Worm (Caenorhabditis elegans) whole organism, L1 larva: ENCODE measurements around the gene golg-4.

Experiments used
- C04F5.9 ChIP-seq: sonication (generic microtip); optimal IDR thresholded peaks from 2 replicates; lab custom pipeline; 2016; ENCODE audit warnings: missing genetic modification characterization, missing compliant biosample characterization
- C16A3.4 ChIP-seq: fragments of 150-350 bp; optimal IDR thresholded peaks from 2 replicates; lab custom pipeline; 2014; ENCODE audit warnings: missing biosample characterization, missing genetic modification characterization
- Y116A8C.19 ChIP-seq: sonication (generic microtip); optimal IDR thresholded peaks from 2 replicates; lab custom pipeline; 2016; ENCODE audit warnings: missing compliant biosample characterization, missing genetic modification characterization, borderline replicate concordance
- aha-1 ChIP-seq: fragments of 150-350 bp; optimal IDR thresholded peaks from 2 replicates; lab custom pipeline; 2014; ENCODE audit warnings: missing biosample characterization, missing genetic modification characterization
- ama-1 ChIP-seq: fragments of 150-350 bp; optimal IDR thresholded peaks from 2 replicates; lab custom pipeline; 2014
- blmp-1 ChIP-seq: fragments of 150-350 bp; optimal IDR thresholded peaks from 2 replicates; lab custom pipeline; 2014; ENCODE audit warnings: missing biosample characterization, missing genetic modification characterization
- ceh-8 ChIP-seq: fragments of 200-800 bp; sonication (Bioruptor generic); optimal IDR thresholded peaks from 2 replicates; lab custom pipeline; 2018; ENCODE audit warnings: mild to moderate bottlenecking, missing genetic modification characterization, moderate library complexity, missing compliant biosample characterization
- ceh-82 ChIP-seq, 3 experiments: fragments of 150-350 bp in 1 of 3; sonication (generic microtip) in 2 of 3; optimal IDR thresholded peaks; 2 replicates each; lab custom pipeline; 2014 to 2017; ENCODE audit warnings: missing biosample characterization in 3 of 3, missing genetic modification characterization in 3 of 3
- ceh-88 ChIP-seq: fragments of 200-800 bp; sonication (Bioruptor generic); IDR thresholded peaks from 2 replicates; pipeline ENCODE4 v1.3.6; 2022; ENCODE audit warnings: missing genetic modification characterization, missing compliant biosample characterization
- efl-1 ChIP-seq, 4 experiments: fragments of 150-350 bp; optimal IDR thresholded peaks in 3 of 4; peaks in 1 of 4; 1 replicate in 1 of 4; 2 replicates in 3 of 4; lab custom pipeline; 2014; ENCODE audit warnings: missing biosample characterization in 2 of 4, missing genetic modification characterization in 2 of 4, missing genetic modification reagents in 2 of 4
- elt-3 ChIP-seq, 6 experiments: fragments of 150-350 bp in 1 of 6; sonication (generic microtip); optimal IDR thresholded peaks; 2 replicates each; lab custom pipeline; 2017 to 2018; ENCODE audit warnings: missing biosample characterization in 6 of 6, missing genetic modification characterization in 6 of 6, inconsistent platforms in 1 of 6
- ets-5 ChIP-seq: fragments of 200-800 bp; sonication (Bioruptor generic); IDR thresholded peaks from 2 replicates; pipeline ENCODE4 v1.3.6; 2022; ENCODE audit warnings: missing genetic modification characterization, missing compliant biosample characterization
- fkh-4 ChIP-seq: sonication (generic microtip); optimal IDR thresholded peaks from 2 replicates; lab custom pipeline; 2016; ENCODE audit warnings: missing compliant biosample characterization, missing genetic modification characterization, borderline replicate concordance
- fkh-8 ChIP-seq: sonication (generic microtip); optimal IDR thresholded peaks from 2 replicates; lab custom pipeline; 2016; ENCODE audit warnings: mild to moderate bottlenecking, missing genetic modification characterization, missing compliant biosample characterization
- fos-1 ChIP-seq: fragments of 150-350 bp; optimal IDR thresholded peaks from 2 replicates; lab custom pipeline; 2014; ENCODE audit warnings: missing biosample characterization, missing genetic modification characterization
- grh-1 ChIP-seq: fragments of 200-800 bp; sonication (Bioruptor generic); IDR thresholded peaks from 2 replicates; pipeline ENCODE4 v1.3.6; 2022; ENCODE audit warnings: missing genetic modification reagents, missing genetic modification characterization, missing compliant biosample characterization
- hlh-17 ChIP-seq: fragments of 200-800 bp; sonication (Bioruptor generic); optimal IDR thresholded peaks from 2 replicates; lab custom pipeline; 2018; ENCODE audit warnings: missing genetic modification characterization, mild to moderate bottlenecking, missing compliant biosample characterization, moderate library complexity, borderline replicate concordance
- hpl-2 ChIP-seq: fragments of 150-350 bp; optimal IDR thresholded peaks from 2 replicates; lab custom pipeline; 2014; ENCODE audit warnings: missing biosample characterization, missing genetic modification reagents, missing genetic modification characterization
- irx-1 ChIP-seq: sonication (generic microtip); optimal IDR thresholded peaks from 2 replicates; lab custom pipeline; 2016; ENCODE audit warnings: missing genetic modification characterization, missing compliant biosample characterization
- lin-14 ChIP-seq: fragments of 200-800 bp; sonication (Bioruptor generic); optimal IDR thresholded peaks from 2 replicates; lab custom pipeline; 2018; ENCODE audit warnings: mild to moderate bottlenecking, missing genetic modification characterization, moderate library complexity, missing compliant biosample characterization
- mdl-1 ChIP-seq, 2 experiments: fragments of 150-350 bp; optimal IDR thresholded peaks; 2 replicates each; lab custom pipeline; 2014 to 2017; ENCODE audit warnings: missing biosample characterization in 2 of 2, missing genetic modification characterization in 2 of 2, inconsistent platforms in 1 of 2
- mef-2 ChIP-seq: fragments of 150-350 bp; optimal IDR thresholded peaks from 2 replicates; lab custom pipeline; 2014; ENCODE audit warnings: missing biosample characterization, missing genetic modification characterization
- nhr-11 ChIP-seq: fragments of 150-350 bp; optimal IDR thresholded peaks from 2 replicates; lab custom pipeline; 2014; ENCODE audit warnings: missing biosample characterization, missing genetic modification characterization
- nhr-19 ChIP-seq: fragments of 200-800 bp; sonication (Bioruptor generic); conservative IDR thresholded peaks from 2 replicates; pipeline ENCODE4 v1.3.6; 2022; ENCODE audit warnings: missing genetic modification characterization, missing compliant biosample characterization
- nhr-20 ChIP-seq: sonication (generic microtip); optimal IDR thresholded peaks from 2 replicates; lab custom pipeline; 2016; ENCODE audit warnings: mild to moderate bottlenecking, missing genetic modification characterization, missing compliant biosample characterization
- nhr-71 ChIP-seq: sonication (generic microtip); optimal IDR thresholded peaks from 2 replicates; lab custom pipeline; 2016; ENCODE audit warnings: mild to moderate bottlenecking, missing genetic modification characterization, moderate library complexity, missing compliant biosample characterization
- nhr-77 ChIP-seq: fragments of 150-350 bp; optimal IDR thresholded peaks from 2 replicates; lab custom pipeline; 2014; ENCODE audit warnings: missing biosample characterization, missing genetic modification characterization
- nhr-85 ChIP-seq: sonication (generic microtip); peaks from one replicate; lab custom pipeline; 2016; ENCODE audit warnings: missing genetic modification characterization, inconsistent platforms, missing compliant biosample characterization
- nhr-90 ChIP-seq: sonication (generic microtip); optimal IDR thresholded peaks from 2 replicates; lab custom pipeline; 2016; ENCODE audit warnings: mild to moderate bottlenecking, missing genetic modification characterization, missing compliant biosample characterization; ENCODE audit not compliant: poor library complexity
- pag-3 ChIP-seq: sonication (generic microtip); optimal IDR thresholded peaks from 2 replicates; lab custom pipeline; 2017; ENCODE audit warnings: missing genetic modification characterization, mild to moderate bottlenecking, missing compliant biosample characterization, antibody characterized with exemption, borderline replicate concordance; ENCODE audit not compliant: insufficient read depth
- pax-3 ChIP-seq: fragments of 200-800 bp; sonication (Bioruptor generic); optimal IDR thresholded peaks from 2 replicates; lab custom pipeline; 2018; ENCODE audit warnings: mild to moderate bottlenecking, missing genetic modification characterization, moderate library complexity, missing compliant biosample characterization
- snpc-4 ChIP-seq: fragments of 150-350 bp; optimal IDR thresholded peaks from 2 replicates; lab custom pipeline; 2014; ENCODE audit warnings: missing biosample characterization, missing genetic modification characterization
- sup-37 ChIP-seq: fragments of 200-800 bp; sonication (Bioruptor generic); optimal IDR thresholded peaks from 2 replicates; lab custom pipeline; 2018; ENCODE audit warnings: mild to moderate bottlenecking, missing genetic modification characterization, missing compliant biosample characterization
- tbx-2 ChIP-seq: sonication (generic microtip); optimal IDR thresholded peaks from 2 replicates; lab custom pipeline; 2016; ENCODE audit warnings: missing genetic modification characterization, missing compliant biosample characterization
- xbp-1 ChIP-seq: sonication (generic microtip); optimal IDR thresholded peaks from 2 replicates; lab custom pipeline; 2016; ENCODE audit warnings: missing genetic modification characterization, missing compliant biosample characterization
- ztf-11 ChIP-seq, 2 experiments: sonication (generic microtip); optimal IDR thresholded peaks; 2 replicates each; lab custom pipeline; 2016 to 2017; ENCODE audit warnings: missing genetic modification characterization in 2 of 2, missing biosample characterization in 1 of 2, missing compliant biosample characterization in 1 of 2

The golg-4 gene

ce11 chrIII:3467013-3467412 is 61.6 kb downstream of the golg-4 start:
- no peak for TF ChIP-seq tbx-2 (tag; lab: Kevin White, UChicago)
- TF ChIP-seq ztf-11 (tag; optimal IDR thresholded peaks at IDR 0.05; lab: Kevin White, UChicago) = no peak
- no peak for TF ChIP-seq pag-3 (tag; lab: Kevin White, UChicago)
- TF ChIP-seq nhr-77 (tag; lab: Kevin White, UChicago) = no peak
- TF ChIP-seq sup-37 (GFP tag; lab: Kevin White, UChicago) = no peak
- no peak for TF ChIP-seq ceh-82 (tag; optimal IDR thresholded peaks at IDR 0.05; lab: Kevin White, UChicago)
- no peak for TF ChIP-seq hlh-17 (GFP tag; lab: Kevin White, UChicago)
- no peak for TF ChIP-seq hpl-2
- no peak for TF ChIP-seq snpc-4 (tag; lab: Kevin White, UChicago)
- TF ChIP-seq mef-2 (tag; lab: Kevin White, UChicago) = no peak
- TF ChIP-seq fkh-4 (tag; lab: Kevin White, UChicago) = no peak
- no peak for TF ChIP-seq mdl-1 (tag; optimal IDR thresholded peaks at IDR 0.05; lab: Kevin White, UChicago)
- TF ChIP-seq nhr-85 = no peak
- no peak for TF ChIP-seq xbp-1

ce11 chrIII:3468384-3468783 is 63.0 kb downstream of the golg-4 start:
- no peak for TF ChIP-seq ets-5 (GFP tag; lab: Robert Waterston, UW)
- TF ChIP-seq nhr-90 (tag; lab: Kevin White, UChicago) = no peak
- TF ChIP-seq C16A3.4 (tag; lab: Kevin White, UChicago) = no peak
- TF ChIP-seq sup-37 (GFP tag; lab: Kevin White, UChicago) = no peak
- TF ChIP-seq nhr-20 (tag; lab: Kevin White, UChicago) = no peak
- no peak for TF ChIP-seq lin-14
- no peak for TF ChIP-seq ama-1 (lab: Kevin White, UChicago)
- TF ChIP-seq ceh-8 (GFP tag; lab: Kevin White, UChicago) = no peak

- peak; percentile 89 for TF ChIP-seq xbp-1
- no peak for TF ChIP-seq fkh-4 (tag; lab: Kevin White, UChicago)
Measured at ce11 chrIII:3469646-3470045, 64.3 kb downstream of the golg-4 start, which contains the start of gene smim-14. TSS of gene smim-14 (minus strand) at chrIII:3469746.

ce11 chrIII:3470433-3470832 is 65.1 kb downstream of the golg-4 start:
- TF ChIP-seq efl-1 (optimal IDR thresholded peaks at IDR 0.05; lab: Kevin White, UChicago) = no peak
- no peak for TF ChIP-seq efl-1 (GFP tag; optimal IDR thresholded peaks at IDR 0.05 in 1 of 2; lab: Kevin White, UChicago)
- TF ChIP-seq C04F5.9 (tag; lab: Kevin White, UChicago) = no peak
- TF ChIP-seq fos-1 = no peak
- TF ChIP-seq nhr-85 = peak; percentile 6
- no peak for TF ChIP-seq nhr-11
- TF ChIP-seq nhr-71 (tag; lab: Kevin White, UChicago) = no peak
- no peak for TF ChIP-seq ceh-88 (GFP tag; lab: Robert Waterston, UW)
- TF ChIP-seq irx-1 (tag; lab: Kevin White, UChicago) = no peak
- TF ChIP-seq grh-1 = no peak
- no peak for TF ChIP-seq Y116A8C.19
- TF ChIP-seq nhr-19 (GFP tag; lab: Robert Waterston, UW) = no peak
- TF ChIP-seq pax-3 (tag; lab: Kevin White, UChicago) = no peak
- TF ChIP-seq blmp-1 (tag; lab: Kevin White, UChicago) = peak; percentile 80
- TF ChIP-seq mef-2 (tag; lab: Kevin White, UChicago) = no peak
- TF ChIP-seq aha-1 (tag; lab: Kevin White, UChicago) = no peak
- TF ChIP-seq hpl-2 = no peak
- TF ChIP-seq elt-3 (tag; optimal IDR thresholded peaks at IDR 0.05; lab: Kevin White, UChicago) = peak in 1 of 6 experiments; percentile 39
- TF ChIP-seq fkh-8 (tag; lab: Kevin White, UChicago) = no peak
- TF ChIP-seq, all 84 proteins: peak for 3
